Fruit fly (Drosophila melanogaster): ENCODE measurements around the gene CG11417.
A peak's percentile ranks its signal among the peaks of the same experiment; 100 is the strongest.

CG11417 gene

DNA sequence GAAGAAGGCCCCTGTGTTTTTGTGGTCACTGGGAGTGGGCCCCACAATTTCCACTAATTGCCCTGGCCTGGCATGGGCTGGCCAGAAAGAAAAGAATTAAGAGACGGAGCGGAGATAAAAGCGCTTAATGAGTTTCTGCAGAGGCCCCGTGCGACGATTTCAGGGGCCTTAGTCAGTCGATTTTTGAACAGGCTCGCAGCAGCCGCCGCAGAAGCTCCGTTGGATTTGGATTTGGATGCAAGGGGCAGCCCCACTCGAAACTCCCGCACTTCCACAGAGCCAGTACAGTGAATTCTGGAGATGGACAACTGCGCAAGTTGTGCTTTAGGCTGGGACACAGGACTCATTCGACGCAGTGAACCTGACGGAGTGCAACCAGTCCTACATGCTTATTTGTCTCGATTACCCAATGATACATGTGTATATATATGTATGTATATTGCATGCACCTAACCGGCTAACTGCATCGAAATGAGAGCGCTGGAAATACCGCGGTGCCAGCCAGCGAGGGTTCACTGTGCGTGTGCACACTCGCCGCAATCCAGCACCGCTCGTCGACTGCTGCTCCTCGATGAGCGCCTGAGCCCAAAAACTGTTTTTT, 44.7 kb downstream of the CG11417 start (continued):
- TF ChIP-seq CG10979 (tag; optimal IDR thresholded peaks at IDR 0.05) (peak; percentile 51), CG43689 (GFP tag; IDR thresholded peaks at IDR 0.05) (peak; percentile 44; the same call in 1 of the 2 replicates), CG15514 (GFP tag; optimal IDR thresholded peaks at IDR 0.05) (peak; percentile 42), bsh (GFP tag; optimal IDR thresholded peaks at IDR 0.05) (peak in 1 of 2 experiments; percentile 64), pfk (GFP tag; optimal IDR thresholded peaks at IDR 0.05) (no peak), bowl (GFP tag; IDR thresholded peaks at IDR 0.05) (peak; percentile 50; the same call in 1 of the 2 replicates), zf30C (GFP tag; optimal IDR thresholded peaks at IDR 0.05) (no peak), CG12236 (GFP tag; optimal IDR thresholded peaks at IDR 0.05) (no peak), Sox102F (GFP tag; optimal IDR thresholded peaks at IDR 0.05) (peak; percentile 66), oc (tag; optimal IDR thresholded peaks at IDR 0.05) (no peak), lab (GFP tag; optimal IDR thresholded peaks at IDR 0.05) (peak; percentile 65), CG15479 (GFP tag; optimal IDR thresholded peaks at IDR 0.05) (no peak), CG8924 (tag; optimal IDR thresholded peaks at IDR 0.05) (peak; percentile 26), Rfx (GFP tag; IDR thresholded peaks at IDR 0.05) (peak; percentile 78), wdn (GFP tag; IDR thresholded peaks at IDR 0.05) (no peak; the same call in 1 of the 2 replicates), H15 (GFP tag; IDR thresholded peaks at IDR 0.05) (peak; percentile 52; the same call in 1 of the 3 replicates), D19B (GFP tag; optimal IDR thresholded peaks at IDR 0.05) (peak; percentile 43), Dek (tag; optimal IDR thresholded peaks at IDR 0.05) (peak; percentile 31), Lim3 (GFP tag; IDR thresholded peaks at IDR 0.05) (peak; percentile 25; the same call in 1 of the 2 replicates), h (optimal IDR thresholded peaks at IDR 0.05) (no peak), zfh2 (GFP tag; optimal IDR thresholded peaks at IDR 0.05) (peak; percentile 38), CG10366 (GFP tag; IDR thresholded peaks at IDR 0.05) (peak; percentile 55), stwl (tag; optimal IDR thresholded peaks at IDR 0.05) (no peak), cato (GFP tag; optimal IDR thresholded peaks at IDR 0.05; ENCODE audit: borderline replicate concordance) (no peak), C15 (GFP tag; IDR thresholded peaks at IDR 0.05) (peak; percentile 29; the same call in 1 of the 3 replicates), sima (GFP tag; optimal IDR thresholded peaks at IDR 0.05) (no peak), CG9437 (GFP tag; optimal IDR thresholded peaks at IDR 0.05) (peak; percentile 31), CG2678 (tag; optimal IDR thresholded peaks at IDR 0.05) (peak; percentile 71), E2f2 (GFP tag; IDR thresholded peaks at IDR 0.05) (peak; percentile 45; the same call in 1 of the 2 replicates), nerfin-1 (tag; optimal IDR thresholded peaks at IDR 0.05) (peak; percentile 24), Trl (optimal IDR thresholded peaks at IDR 0.05) (no peak), Trl (GFP tag; optimal IDR thresholded peaks at IDR 0.05) (peak; percentile 38), Spps (tag; optimal IDR thresholded peaks at IDR 0.05) (no peak), CG12744 (GFP tag; optimal IDR thresholded peaks at IDR 0.05) (no peak), CG11247 (GFP tag; IDR thresholded peaks at IDR 0.05) (peak; percentile 57; the same call in 1 of the 2 replicates), CG8290 (GFP tag; optimal IDR thresholded peaks at IDR 0.05) (peak; percentile 11), CG8290 (tag; optimal IDR thresholded peaks at IDR 0.05) (peak in 1 of 2 experiments; percentile 89), Doc3 (GFP tag; IDR thresholded peaks at IDR 0.05; ENCODE audit: partially characterized antibody) (no peak), CG2199 (GFP tag; IDR thresholded peaks at IDR 0.05) (no peak), Sry-β (GFP tag; optimal IDR thresholded peaks at IDR 0.05) (no peak), Dll (GFP tag; IDR thresholded peaks at IDR 0.05; ENCODE audit: partially characterized antibody) (no peak), br (optimal IDR thresholded peaks at IDR 0.05) (no peak), nom (GFP tag; optimal IDR thresholded peaks at IDR 0.05) (peak; percentile 56), mam (GFP tag; optimal IDR thresholded peaks at IDR 0.05) (peak; percentile 73), CG12071 (GFP tag; optimal IDR thresholded peaks at IDR 0.05) (peak; percentile 36), CG7928 (GFP tag; optimal IDR thresholded peaks at IDR 0.05) (no peak), CG10431 (GFP tag; optimal IDR thresholded peaks at IDR 0.05) (no peak), CG8478 (optimal IDR thresholded peaks at IDR 0.05) (no peak), eyg (GFP tag; optimal IDR thresholded peaks at IDR 0.05) (no peak), sd (tag; optimal IDR thresholded peaks at IDR 0.05) (no peak), caup (GFP tag; optimal IDR thresholded peaks at IDR 0.05; ENCODE audit: severe bottlenecking) (peak; percentile 66)
